Fruit fly (Drosophila melanogaster) whole organism, embryonic: ENCODE data around the gene Cand1.

ENCODE experiments used
- CG10366 ChIP-seq: fragments of 200-800 bp; sonication (Bioruptor generic); IDR thresholded peaks from 2 replicates; pipeline ENCODE4 v1.3.6; 2022; ENCODE audit warnings: missing biosample characterization, missing genetic modification characterization
- CG17912 ChIP-seq: fragments of 200-800 bp; sonication (Bioruptor generic); optimal IDR thresholded peaks from 2 replicates; lab custom pipeline; 2018; ENCODE audit warnings: missing biosample characterization, mild to moderate bottlenecking, missing genetic modification characterization
- CG1832 ChIP-seq: fragments of 200-800 bp; sonication (Bioruptor generic); optimal IDR thresholded peaks from 2 replicates; lab custom pipeline; 2017; ENCODE audit warnings: missing biosample characterization, mild to moderate bottlenecking, missing genetic modification characterization, inconsistent platforms
- CG2199 ChIP-seq: fragments of 200-800 bp; sonication (Bioruptor generic); IDR thresholded peaks from 3 replicates; pipeline ENCODE4 v1.3.6; 2022; ENCODE audit warnings: missing biosample characterization, missing genetic modification characterization
- CG30431 ChIP-seq: fragments of 200-800 bp; sonication (Bioruptor generic); optimal IDR thresholded peaks from 2 replicates; lab custom pipeline; 2017; ENCODE audit warnings: missing biosample characterization, missing genetic modification characterization
- CG3726 ChIP-seq: fragments of 200-800 bp; sonication (Bioruptor generic); IDR thresholded peaks from 3 replicates; pipeline ENCODE4, ENCODE4 v1.3.6; 2022; ENCODE audit warnings: missing biosample characterization, missing genetic modification characterization
- CG3838 ChIP-seq: fragments of 200-800 bp; sonication (Bioruptor generic); optimal IDR thresholded peaks from 3 replicates; lab custom pipeline; 2016; ENCODE audit warnings: missing biosample characterization, missing genetic modification characterization
- CG4854 ChIP-seq: fragments of 200-800 bp; sonication (Bioruptor generic); optimal IDR thresholded peaks from 2 replicates; lab custom pipeline; 2016; ENCODE audit warnings: missing biosample characterization, missing genetic modification characterization, inconsistent platforms
- CG5953 ChIP-seq: fragments of 200-800 bp; sonication (Bioruptor generic); IDR thresholded peaks from 2 replicates; pipeline ENCODE4 v1.3.6; 2022; ENCODE audit warnings: missing biosample characterization, missing genetic modification characterization
- CG6272 ChIP-seq: fragments of 200-800 bp; sonication (Bioruptor generic); IDR thresholded peaks from 2 replicates; pipeline ENCODE4 v1.3.6; 2022; ENCODE audit warnings: missing biosample characterization, missing genetic modification characterization
- CG6683 ChIP-seq: fragments of 200-800 bp; sonication (Bioruptor generic); optimal IDR thresholded peaks from 2 replicates; lab custom pipeline; 2017; ENCODE audit warnings: missing biosample characterization, mild to moderate bottlenecking, missing genetic modification characterization, missing genetic modification reagents
- CG7556 ChIP-seq: fragments of 200-800 bp; sonication (Bioruptor generic); optimal IDR thresholded peaks from 2 replicates; lab custom pipeline; 2017; ENCODE audit warnings: missing biosample characterization, mild to moderate bottlenecking, missing genetic modification characterization
- CG7928 ChIP-seq: fragments of 200-800 bp; sonication (Bioruptor generic); optimal IDR thresholded peaks from 2 replicates; lab custom pipeline; 2017; ENCODE audit warnings: missing biosample characterization, mild to moderate bottlenecking, missing genetic modification characterization
- CG9609 ChIP-seq: fragments of 200-800 bp; sonication (Bioruptor generic); optimal IDR thresholded peaks from 3 replicates; lab custom pipeline; 2016; ENCODE audit warnings: missing biosample characterization, missing genetic modification characterization
- CHES-1-like ChIP-seq: fragments of 200-800 bp; sonication (Bioruptor generic); optimal IDR thresholded peaks from 2 replicates; lab custom pipeline; 2016; ENCODE audit warnings: missing biosample characterization, missing genetic modification characterization
- Camta ChIP-seq: fragments of 200-800 bp; sonication (Bioruptor generic); optimal IDR thresholded peaks from 2 replicates; lab custom pipeline; 2016; ENCODE audit warnings: missing biosample characterization, missing genetic modification characterization
- Chrac-16 ChIP-seq: fragments of 200-800 bp; sonication (Bioruptor generic); optimal IDR thresholded peaks from 3 replicates; lab custom pipeline; 2016; ENCODE audit warnings: missing biosample characterization, missing genetic modification characterization
- CoRest ChIP-seq: fragments of 200-800 bp; sonication (Bioruptor generic); optimal IDR thresholded peaks from 3 replicates; lab custom pipeline; 2018; ENCODE audit warnings: missing biosample characterization, mild to moderate bottlenecking, missing genetic modification characterization, moderate library complexity
- CrebB ChIP-seq: fragments of 200-800 bp; sonication (Bioruptor generic); optimal IDR thresholded peaks from 3 replicates; lab custom pipeline; 2018; ENCODE audit warnings: missing biosample characterization, mild to moderate bottlenecking, missing genetic modification characterization
- Dll ChIP-seq: fragments of 200-800 bp; sonication (Bioruptor generic); IDR thresholded peaks from 4 replicates; pipeline ENCODE4 v1.3.6; 2022; ENCODE audit warnings: missing biosample characterization, missing genetic modification characterization; ENCODE audit not compliant: partially characterized antibody
- Hsf ChIP-seq: fragments of 200-800 bp; sonication (Bioruptor generic); optimal IDR thresholded peaks from 3 replicates; lab custom pipeline; 2016; ENCODE audit warnings: missing biosample characterization, missing genetic modification characterization
- Lhr ChIP-seq: fragments of 200-800 bp; sonication (Bioruptor generic); optimal IDR thresholded peaks from 3 replicates; lab custom pipeline; 2017; ENCODE audit warnings: mild to moderate bottlenecking, missing biosample characterization, missing genetic modification reagents, missing genetic modification characterization
- Lpt ChIP-seq: fragments of >200 bp; optimal IDR thresholded peaks from 2 replicates; lab custom pipeline; 2018; ENCODE audit warnings: missing biosample characterization, missing genetic modification characterization
- Oli ChIP-seq: fragments of 200-800 bp; sonication (Bioruptor generic); optimal IDR thresholded peaks from 2 replicates; lab custom pipeline; 2018; ENCODE audit warnings: missing biosample characterization, mild to moderate bottlenecking, missing genetic modification characterization, moderate library complexity
- Xrp1 ChIP-seq: fragments of 200-800 bp; sonication (Bioruptor generic); IDR thresholded peaks from 2 replicates; pipeline ENCODE4 v1.3.6; 2022; ENCODE audit warnings: missing biosample characterization, missing genetic modification characterization
- ap ChIP-seq: fragments of 200-800 bp; sonication (Bioruptor generic); IDR thresholded peaks from 2 replicates; pipeline ENCODE4 v1.3.6; 2022; ENCODE audit warnings: missing biosample characterization, missing genetic modification characterization
- bbx ChIP-seq: fragments of 200-800 bp; sonication (Bioruptor generic); IDR thresholded peaks from 2 replicates; pipeline ENCODE4 v1.3.6; 2022; ENCODE audit warnings: missing biosample characterization, missing genetic modification characterization; ENCODE audit not compliant: partially characterized antibody
- br ChIP-seq: fragments of >200 bp; optimal IDR thresholded peaks from 2 replicates; lab custom pipeline; 2017
- chm ChIP-seq: fragments of 200-800 bp; sonication (Bioruptor generic); IDR thresholded peaks from 2 replicates; pipeline ENCODE4 v1.3.6; 2022; ENCODE audit warnings: missing biosample characterization, missing genetic modification characterization
- dan ChIP-seq: fragments of 200-800 bp; sonication (Bioruptor generic); IDR thresholded peaks from 2 replicates; pipeline ENCODE4 v1.3.6; 2022; ENCODE audit warnings: missing biosample characterization, missing genetic modification characterization
- dysf ChIP-seq: fragments of 200-800 bp; sonication (Bioruptor generic); IDR thresholded peaks from 3 replicates; pipeline ENCODE4 v1.3.6; 2022; ENCODE audit warnings: missing biosample characterization, missing genetic modification characterization
- fd3F ChIP-seq: fragments of 200-800 bp; sonication (Bioruptor generic); optimal IDR thresholded peaks from 2 replicates; lab custom pipeline; 2018; ENCODE audit warnings: missing biosample characterization, mild to moderate bottlenecking, missing genetic modification characterization, moderate library complexity
- gsb ChIP-seq: fragments of 200-800 bp; sonication (Bioruptor generic); IDR thresholded peaks from 2 replicates; pipeline ENCODE4 v1.3.6; 2022; ENCODE audit warnings: missing biosample characterization, missing genetic modification characterization
- gt ChIP-seq: fragments of 200-800 bp; sonication (Bioruptor generic); IDR thresholded peaks from 2 replicates; pipeline ENCODE4 v1.3.6; 2022; ENCODE audit warnings: missing biosample characterization, missing genetic modification characterization
- h ChIP-seq: fragments of >200 bp; optimal IDR thresholded peaks from 2 replicates; lab custom pipeline; 2017
- her ChIP-seq: fragments of 200-800 bp; sonication (Bioruptor generic); optimal IDR thresholded peaks from 2 replicates; lab custom pipeline; 2016; ENCODE audit warnings: missing biosample characterization, missing genetic modification characterization
- jumu ChIP-seq: fragments of 200-800 bp; sonication (Bioruptor generic); optimal IDR thresholded peaks from 3 replicates; lab custom pipeline; 2016; ENCODE audit warnings: missing biosample characterization, missing genetic modification characterization
- ken ChIP-seq: fragments of 200-800 bp; sonication (Bioruptor generic); IDR thresholded peaks from 3 replicates; pipeline ENCODE4 v1.3.6; 2022; ENCODE audit warnings: missing biosample characterization, missing genetic modification characterization
- lov ChIP-seq, 2 experiments: fragments of 200-800 bp in 1 of 2; fragments of >200 bp in 1 of 2; sonication (Bioruptor generic) in 1 of 2; IDR thresholded peaks in 1 of 2; optimal IDR thresholded peaks in 1 of 2; 2 replicates in 1 of 2; 3 replicates in 1 of 2; pipeline versions ENCODE4 v1.3.6 to Lab custom; 2017 to 2022; ENCODE audit warnings: missing biosample characterization in 1 of 2, missing genetic modification characterization in 1 of 2
- pho ChIP-seq: fragments of 200-800 bp; sonication (Bioruptor generic); optimal IDR thresholded peaks from 2 replicates; lab custom pipeline; 2016; ENCODE audit warnings: missing biosample characterization, missing genetic modification characterization
- prd ChIP-seq, 3 experiments: fragments of >200 bp in 2 of 3; fragments of 200-800 bp in 1 of 3; sonication (Bioruptor generic) in 1 of 3; optimal IDR thresholded peaks in 2 of 3; IDR thresholded peaks in 1 of 3; 2 replicates in 2 of 3; 3 replicates in 1 of 3; pipeline versions ENCODE4 v1.3.6 to Lab custom; 2017 to 2022; ENCODE audit warnings: missing biosample characterization in 1 of 3, missing genetic modification characterization in 1 of 3
- pros ChIP-seq: fragments of 200-800 bp; sonication (Bioruptor generic); optimal IDR thresholded peaks from 3 replicates; lab custom pipeline; 2019; ENCODE audit warnings: missing biosample characterization, mild to moderate bottlenecking, missing genetic modification characterization, moderate library complexity
- sqz ChIP-seq: fragments of 200-800 bp; sonication (Bioruptor generic); optimal IDR thresholded peaks from 3 replicates; lab custom pipeline; 2018; ENCODE audit warnings: missing biosample characterization, mild to moderate bottlenecking, missing genetic modification characterization
- tio ChIP-seq: fragments of 200-800 bp; sonication (Bioruptor generic); optimal IDR thresholded peaks from 2 replicates; lab custom pipeline; 2017; ENCODE audit warnings: missing biosample characterization, missing genetic modification characterization, inconsistent platforms
- ttk ChIP-seq: fragments of 200-800 bp; sonication (Bioruptor generic); IDR thresholded peaks from 2 replicates; pipeline ENCODE4 v2.1.2; 2022; ENCODE audit warnings: missing biosample characterization, missing genetic modification characterization
- tup ChIP-seq: fragments of 200-800 bp; sonication (Bioruptor generic); optimal IDR thresholded peaks from 2 replicates; lab custom pipeline; 2016; ENCODE audit warnings: missing biosample characterization, mild to moderate bottlenecking, missing genetic modification characterization, moderate library complexity
- vfl ChIP-seq: fragments of 200-800 bp; sonication (Bioruptor generic); optimal IDR thresholded peaks from 2 replicates; lab custom pipeline; 2016; ENCODE audit warnings: missing biosample characterization, missing genetic modification characterization
- zen2 ChIP-seq: fragments of 200-800 bp; sonication (Bioruptor generic); IDR thresholded peaks from 3 replicates; pipeline ENCODE4 v1.3.6; 2022; ENCODE audit warnings: missing biosample characterization, missing genetic modification characterization; ENCODE audit not compliant: partially characterized antibody
- zfh2 ChIP-seq: fragments of 200-800 bp; sonication (Bioruptor generic); optimal IDR thresholded peaks from 2 replicates; lab custom pipeline; 2016; ENCODE audit warnings: missing biosample characterization, missing genetic modification characterization

Gene Cand1

dm6 chr2L:10375464-10376236 lies 13.1 kb upstream of the Cand1 start, which contains the start of the genes CG33303 and dpr19 (continued):
- TF ChIP-seq ken (GFP tag; lab: Robert Waterston, UW) (no peak; the same call in 2 of the 3 replicates), CG2199 (GFP tag; lab: Robert Waterston, UW) (no peak), CG3726 (GFP tag; lab: Robert Waterston, UW) (peak; percentile 51; the same call in 1 of the 3 replicates), tup (GFP tag; lab: Kevin White, UChicago) (no peak), Chrac-16 (GFP tag; lab: Kevin White, UChicago) (peak; percentile 38), CHES-1-like (GFP tag; lab: Kevin White, UChicago) (no peak), CG30431 (GFP tag; lab: Kevin White, UChicago) (no peak), fd3F (GFP tag; lab: Kevin White, UChicago) (peak; percentile 58), Camta (GFP tag; lab: Kevin White, UChicago) (no peak), zen2 (GFP tag; lab: Robert Waterston, UW) (no peak), CG1832 (GFP tag; lab: Kevin White, UChicago) (no peak), dysf (GFP tag; lab: Robert Waterston, UW) (peak; percentile 71; the same call in 1 of the 3 replicates), CoRest (tag; lab: Kevin White, UChicago) (peak; percentile 83), Hsf (GFP tag; lab: Kevin White, UChicago) (no peak), zfh2 (GFP tag; lab: Kevin White, UChicago) (no peak), pho (GFP tag; lab: Kevin White, UChicago) (no peak), pros (GFP tag; lab: Kevin White, UChicago) (peak; percentile 26), chm (no peak; the same call in 1 of the 2 replicates), CG17912 (GFP tag; lab: Kevin White, UChicago) (peak; percentile 29), CG10366 (peak; percentile 34; the same call in 1 of the 2 replicates), Lpt (no peak), h (lab: Kevin White, UChicago) (no peak), gsb (GFP tag; lab: Robert Waterston, UW) (no peak), Lhr (peak; percentile 55), CG4854 (GFP tag; lab: Kevin White, UChicago) (no peak), Xrp1 (peak; percentile 76), her (GFP tag; lab: Kevin White, UChicago) (no peak), CG7928 (GFP tag; lab: Kevin White, UChicago) (peak; percentile 19), CG6683 (GFP tag; lab: Kevin White, UChicago) (peak; percentile 68), jumu (GFP tag; lab: Kevin White, UChicago) (no peak), br (lab: Kevin White, UChicago) (no peak), ap (GFP tag; lab: Robert Waterston, UW) (peak; percentile 67), Oli (tag; lab: Kevin White, UChicago) (peak; percentile 64), CG3838 (GFP tag; lab: Kevin White, UChicago) (no peak), Dll (peak; percentile 38; the same call in 1 of the 4 replicates), CrebB (tag; lab: Kevin White, UChicago) (peak; percentile 29), lov (optimal IDR thresholded peaks at IDR 0.05; lab: Kevin White, UChicago) (no peak), lov (GFP tag; IDR thresholded peaks at IDR 0.05; lab: Robert Waterston, UW) (no peak), sqz (GFP tag; lab: Kevin White, UChicago) (no peak), CG5953 (no peak), CG9609 (no peak), prd (optimal IDR thresholded peaks at IDR 0.05; lab: Kevin White, UChicago) (no peak), prd (GFP tag; IDR thresholded peaks at IDR 0.05; lab: Robert Waterston, UW) (peak; percentile 27; the same call in 1 of the 3 replicates), CG6272 (GFP tag; lab: Robert Waterston, UW) (no peak), CG7556 (GFP tag; lab: Kevin White, UChicago) (peak; percentile 80), ttk (GFP tag; lab: Robert Waterston, UW) (no peak; the same call in 1 of the 2 replicates), gt (GFP tag; lab: Robert Waterston, UW) (no peak), dan (no peak), bbx (GFP tag; lab: Robert Waterston, UW) (0 out of 2 replicates have a peak, but pooled peaks have one; percentile 19), tio (GFP tag; lab: Kevin White, UChicago) (no peak), vfl (no peak)
